Worm (Caenorhabditis elegans) whole organism, late embryonic: Measurements from ENCODE around the gene K03B4.2.
A peak's percentile ranks its signal among the peaks of the same experiment; 100 is the strongest.

Experiments used
- C08G9.2 ChIP-seq: sonication (generic microtip); optimal IDR thresholded peaks from 2 replicates; lab custom pipeline; 2016; ENCODE audit warnings: mild to moderate bottlenecking, missing genetic modification characterization, moderate library complexity, missing compliant biosample characterization
- C38D4.7 ChIP-seq: fragments of 200-800 bp; sonication (Bioruptor generic); optimal IDR thresholded peaks from 2 replicates; lab custom pipeline; 2018; ENCODE audit warnings: mild to moderate bottlenecking, missing genetic modification characterization, moderate library complexity, missing compliant biosample characterization
- F13H6.1 ChIP-seq: sonication (generic microtip); optimal IDR thresholded peaks from 2 replicates; lab custom pipeline; 2016; ENCODE audit warnings: missing genetic modification characterization, missing compliant biosample characterization
- K09A11.1 ChIP-seq: sonication (generic microtip); optimal IDR thresholded peaks from 2 replicates; lab custom pipeline; 2017; ENCODE audit warnings: antibody characterized with exemption, mild to moderate bottlenecking, missing genetic modification characterization, missing compliant biosample characterization; ENCODE audit not compliant: insufficient read depth
- T23F11.4 ChIP-seq: fragments of 200-800 bp; sonication (Bioruptor generic); optimal IDR thresholded peaks from 2 replicates; lab custom pipeline; 2018; ENCODE audit warnings: mild to moderate bottlenecking, missing genetic modification characterization, missing compliant biosample characterization
- ama-1 ChIP-seq: fragments of 150-350 bp; optimal IDR thresholded peaks from 2 replicates; lab custom pipeline; 2014
- ceh-14 ChIP-seq: sonication (generic microtip); optimal IDR thresholded peaks from 2 replicates; lab custom pipeline; 2016; ENCODE audit warnings: missing genotype, missing genetic modification characterization, missing compliant biosample characterization
- ceh-2 ChIP-seq: sonication (generic microtip); optimal IDR thresholded peaks from 2 replicates; lab custom pipeline; 2016; ENCODE audit warnings: missing genotype, missing genetic modification characterization, missing compliant biosample characterization
- ceh-24 ChIP-seq: sonication (generic microtip); optimal IDR thresholded peaks from 2 replicates; lab custom pipeline; 2016; ENCODE audit warnings: mild to moderate bottlenecking, missing genetic modification characterization, missing compliant biosample characterization
- ceh-30 ChIP-seq: fragments of 150-350 bp; optimal IDR thresholded peaks from 2 replicates; lab custom pipeline; 2014; ENCODE audit warnings: missing biosample characterization, missing genetic modification characterization
- ceh-45 ChIP-seq: fragments of 200-800 bp; sonication (Bioruptor generic); IDR thresholded peaks from 2 replicates; pipeline ENCODE4 v1.3.6; 2022; ENCODE audit warnings: missing genetic modification reagents, missing genetic modification characterization, missing compliant biosample characterization
- ceh-9 ChIP-seq: sonication (generic microtip); optimal IDR thresholded peaks from 2 replicates; lab custom pipeline; 2016; ENCODE audit warnings: mild to moderate bottlenecking, missing genetic modification characterization, inconsistent platforms, missing compliant biosample characterization
- che-1 ChIP-seq: sonication (generic microtip); optimal IDR thresholded peaks from 2 replicates; lab custom pipeline; 2016; ENCODE audit warnings: mild to moderate bottlenecking, missing genetic modification characterization, missing compliant biosample characterization
- dmd-4 ChIP-seq: sonication (generic microtip); optimal IDR thresholded peaks from 2 replicates; lab custom pipeline; 2016; ENCODE audit warnings: borderline replicate concordance, missing genetic modification characterization, missing compliant biosample characterization
- elt-4 ChIP-seq: sonication (generic microtip); optimal IDR thresholded peaks from 2 replicates; lab custom pipeline; 2016; ENCODE audit warnings: missing genetic modification characterization, missing compliant biosample characterization
- ets-4 ChIP-seq: sonication (generic microtip); optimal IDR thresholded peaks from 2 replicates; lab custom pipeline; 2016; ENCODE audit warnings: missing genetic modification characterization, missing compliant biosample characterization
- eyg-1 ChIP-seq: sonication (generic microtip); optimal IDR thresholded peaks from 2 replicates; lab custom pipeline; 2016; ENCODE audit warnings: missing genotype, missing genetic modification characterization, missing compliant biosample characterization
- fax-1 ChIP-seq: sonication (generic microtip); optimal IDR thresholded peaks from 2 replicates; lab custom pipeline; 2016; ENCODE audit warnings: missing genotype, missing genetic modification characterization, missing compliant biosample characterization
- hlh-30 ChIP-seq: sonication (generic microtip); optimal IDR thresholded peaks from 2 replicates; lab custom pipeline; 2017; ENCODE audit warnings: antibody characterized with exemption, missing genetic modification characterization, missing compliant biosample characterization; ENCODE audit not compliant: insufficient read depth
- hlh-6 ChIP-seq: sonication (generic microtip); optimal IDR thresholded peaks from 2 replicates; lab custom pipeline; 2016; ENCODE audit warnings: missing genotype, missing genetic modification characterization, missing compliant biosample characterization
- hlh-8 ChIP-seq: sonication (generic microtip); optimal IDR thresholded peaks from 2 replicates; lab custom pipeline; 2016; ENCODE audit warnings: missing genotype, missing genetic modification characterization, missing compliant biosample characterization
- lim-6 ChIP-seq: sonication (generic microtip); optimal IDR thresholded peaks from 2 replicates; lab custom pipeline; 2016; ENCODE audit warnings: missing genetic modification characterization, missing compliant biosample characterization
- lin-11 ChIP-seq: fragments of 200-800 bp; sonication (Bioruptor generic); optimal IDR thresholded peaks from 2 replicates; lab custom pipeline; 2018; ENCODE audit warnings: mild to moderate bottlenecking, missing genetic modification characterization, missing compliant biosample characterization
- madf-2 ChIP-seq: sonication (generic microtip); optimal IDR thresholded peaks from 2 replicates; lab custom pipeline; 2017; ENCODE audit warnings: missing genetic modification characterization, missing compliant biosample characterization
- mec-3 ChIP-seq: sonication (generic microtip); optimal IDR thresholded peaks from 2 replicates; lab custom pipeline; 2016; ENCODE audit warnings: borderline replicate concordance, missing genetic modification characterization, missing compliant biosample characterization
- nfya-1 ChIP-seq: sonication (generic microtip); optimal IDR thresholded peaks from 2 replicates; lab custom pipeline; 2017; ENCODE audit warnings: missing genetic modification characterization, mild to moderate bottlenecking, missing compliant biosample characterization, antibody characterized with exemption, moderate library complexity
- npax-4 ChIP-seq: sonication (generic microtip); optimal IDR thresholded peaks from 2 replicates; lab custom pipeline; 2016; ENCODE audit warnings: missing genetic modification characterization, missing compliant biosample characterization
- odd-2 ChIP-seq: sonication (generic microtip); optimal IDR thresholded peaks from 2 replicates; lab custom pipeline; 2017; ENCODE audit warnings: antibody characterized with exemption, mild to moderate bottlenecking, missing genetic modification characterization, missing compliant biosample characterization
- pag-3 ChIP-seq: sonication (generic microtip); optimal IDR thresholded peaks from 2 replicates; lab custom pipeline; 2016; ENCODE audit warnings: missing compliant biosample characterization, missing genetic modification characterization, borderline replicate concordance
- pat-9 ChIP-seq: fragments of 200-800 bp; sonication (Bioruptor generic); optimal IDR thresholded peaks from 2 replicates; lab custom pipeline; 2018; ENCODE audit warnings: mild to moderate bottlenecking, missing genetic modification characterization, moderate library complexity, missing compliant biosample characterization
- pha-4 ChIP-seq: fragments of 150-350 bp; optimal IDR thresholded peaks from 2 replicates; lab custom pipeline; 2018; ENCODE audit warnings: missing biosample characterization, missing genetic modification reagents, missing genetic modification characterization
- pqm-1 ChIP-seq: sonication (generic microtip); optimal IDR thresholded peaks from 2 replicates; lab custom pipeline; 2016; ENCODE audit warnings: missing genetic modification characterization, missing compliant biosample characterization
- ref-2 ChIP-seq: sonication (generic microtip); optimal IDR thresholded peaks from 2 replicates; lab custom pipeline; 2016; ENCODE audit warnings: missing genetic modification characterization, missing compliant biosample characterization
- sdc-2 ChIP-seq: sonication (generic microtip); optimal IDR thresholded peaks from 2 replicates; lab custom pipeline; 2016; ENCODE audit warnings: missing genotype, missing genetic modification characterization, missing compliant biosample characterization
- sox-4 ChIP-seq: sonication (generic microtip); optimal IDR thresholded peaks from 2 replicates; lab custom pipeline; 2017; ENCODE audit warnings: mild to moderate bottlenecking, missing genetic modification characterization, inconsistent platforms, missing compliant biosample characterization
- syd-9 ChIP-seq: sonication (generic microtip); optimal IDR thresholded peaks from 2 replicates; lab custom pipeline; 2016; ENCODE audit warnings: mild to moderate bottlenecking, missing genetic modification characterization, moderate library complexity, missing compliant biosample characterization
- tbx-7 ChIP-seq: sonication (generic microtip); optimal IDR thresholded peaks from 2 replicates; lab custom pipeline; 2016; ENCODE audit warnings: missing genotype, missing genetic modification characterization, missing compliant biosample characterization
- unc-3 ChIP-seq, 2 experiments: fragments of 200-800 bp in 1 of 2; sonication (Bioruptor generic) in 1 of 2; sonication (generic microtip) in 1 of 2; conservative IDR thresholded peaks in 1 of 2; optimal IDR thresholded peaks in 1 of 2; 2 replicates each; pipeline versions ENCODE4 v1.3.6 to Lab custom; 2016 to 2022; ENCODE audit warnings: missing compliant biosample characterization in 2 of 2, missing genetic modification characterization in 2 of 2, missing genetic modification reagents in 1 of 2
- zip-5 ChIP-seq: sonication (generic microtip); optimal IDR thresholded peaks from 2 replicates; lab custom pipeline; 2016; ENCODE audit warnings: missing genetic modification characterization, missing compliant biosample characterization

K03B4.2 gene

ce11 chrV:4647857-4648256, 39.9 kb upstream of the K03B4.2 start, which contains the start of gene F41F3.3 (continued):
- TF ChIP-seq dmd-4 (tag; lab: Kevin White, UChicago) (peak; percentile 25), ceh-14 (peak; percentile 29), hlh-6 (tag; lab: Kevin White, UChicago) (no peak), pha-4 (no peak), F13H6.1 (tag; lab: Kevin White, UChicago) (peak; percentile 49), C08G9.2 (tag; lab: Kevin White, UChicago) (no peak), elt-4 (no peak), syd-9 (tag; lab: Kevin White, UChicago) (no peak)

- no peak for TF ChIP-seq ets-4 (tag; lab: Kevin White, UChicago)
- no peak for TF ChIP-seq ceh-30 (tag; lab: Kevin White, UChicago)
- no peak for TF ChIP-seq sox-4 (tag; lab: Kevin White, UChicago)
- TF ChIP-seq pha-4, result no peak
- no peak for TF ChIP-seq ceh-2 (tag; lab: Kevin White, UChicago)
- TF ChIP-seq ceh-45 (GFP tag; lab: Robert Waterston, UW), result no peak
- no peak for TF ChIP-seq tbx-7 (tag; lab: Kevin White, UChicago)
- TF ChIP-seq madf-2 (tag; lab: Kevin White, UChicago), result no peak
- no peak for TF ChIP-seq ama-1
- no peak for TF ChIP-seq pat-9 (tag; lab: Kevin White, UChicago)
- no peak for TF ChIP-seq dmd-4 (tag; lab: Kevin White, UChicago)
- no peak for TF ChIP-seq ceh-24 (tag; lab: Kevin White, UChicago)
- no peak for TF ChIP-seq C38D4.7 (GFP tag; lab: Kevin White, UChicago)
- no peak for TF ChIP-seq odd-2 (tag; lab: Kevin White, UChicago)
- no peak for TF ChIP-seq ref-2 (tag; lab: Kevin White, UChicago)
- no peak for TF ChIP-seq lin-11 (tag; lab: Kevin White, UChicago)
- TF ChIP-seq K09A11.1 (tag; lab: Kevin White, UChicago), result no peak
- TF ChIP-seq pqm-1 (tag; lab: Kevin White, UChicago), result no peak
- TF ChIP-seq unc-3 (GFP tag; conservative IDR thresholded peaks at IDR 0.05; lab: Robert Waterston, UW), result no peak
- TF ChIP-seq unc-3 (tag; optimal IDR thresholded peaks at IDR 0.05; lab: Kevin White, UChicago), result no peak
Observed at ce11 chrV:4648527-4648926, 39.3 kb upstream of the K03B4.2 start, which contains the start of gene F41F3.8. Gene F41F3.8, plus strand, starts transcription at chrV:4648827.

- TF ChIP-seq hlh-8 (tag; lab: Kevin White, UChicago), result no peak
- no peak for TF ChIP-seq sdc-2
- no peak for TF ChIP-seq ceh-14
- no peak for TF ChIP-seq K09A11.1 (tag; lab: Kevin White, UChicago)
- TF ChIP-seq che-1 (tag; lab: Kevin White, UChicago), result no peak
- TF ChIP-seq, all 69 proteins: peak for 0
Observed at ce11 chrV:4649649-4650384, 38.0 kb upstream of the K03B4.2 start.

ce11 chrV:4651480-4651879, 36.3 kb upstream of the K03B4.2 start:
- TF ChIP-seq ceh-24 (tag; lab: Kevin White, UChicago) (no peak), sdc-2 (no peak), tbx-7 (tag; lab: Kevin White, UChicago) (no peak), eyg-1 (no peak), T23F11.4 (GFP tag; lab: Kevin White, UChicago) (no peak), unc-3 (GFP tag; conservative IDR thresholded peaks at IDR 0.05; lab: Robert Waterston, UW) (no peak), unc-3 (tag; optimal IDR thresholded peaks at IDR 0.05; lab: Kevin White, UChicago) (no peak), npax-4 (no peak)
- TF ChIP-seq, all 69 proteins: peak for 0

- TF ChIP-seq elt-4 (peak; percentile 26), hlh-30 (tag; lab: Kevin White, UChicago) (no peak), nfya-1 (tag; lab: Kevin White, UChicago) (no peak), mec-3 (tag; lab: Kevin White, UChicago) (peak; percentile 13), tbx-7 (tag; lab: Kevin White, UChicago) (no peak), zip-5 (tag; lab: Kevin White, UChicago) (no peak), ama-1 (no peak), ref-2 (tag; lab: Kevin White, UChicago) (no peak), hlh-8 (tag; lab: Kevin White, UChicago) (no peak), odd-2 (tag; lab: Kevin White, UChicago) (no peak), lin-11 (tag; lab: Kevin White, UChicago) (no peak), ceh-9 (tag; lab: Kevin White, UChicago) (no peak), pag-3 (no peak), lim-6 (no peak), pqm-1 (tag; lab: Kevin White, UChicago) (no peak), fax-1 (tag; lab: Kevin White, UChicago) (no peak), ets-4 (tag; lab: Kevin White, UChicago) (no peak)
- TF ChIP-seq, all 69 proteins: peak for 2
Observed at ce11 chrV:4653093-4653492, 34.7 kb upstream of the K03B4.2 start.
